Worm (Caenorhabditis elegans): Measurements from ENCODE around the gene fbxa-196.
A peak's percentile ranks its signal among the peaks of the same experiment; 100 is the strongest.

Gene fbxa-196

DNA sequence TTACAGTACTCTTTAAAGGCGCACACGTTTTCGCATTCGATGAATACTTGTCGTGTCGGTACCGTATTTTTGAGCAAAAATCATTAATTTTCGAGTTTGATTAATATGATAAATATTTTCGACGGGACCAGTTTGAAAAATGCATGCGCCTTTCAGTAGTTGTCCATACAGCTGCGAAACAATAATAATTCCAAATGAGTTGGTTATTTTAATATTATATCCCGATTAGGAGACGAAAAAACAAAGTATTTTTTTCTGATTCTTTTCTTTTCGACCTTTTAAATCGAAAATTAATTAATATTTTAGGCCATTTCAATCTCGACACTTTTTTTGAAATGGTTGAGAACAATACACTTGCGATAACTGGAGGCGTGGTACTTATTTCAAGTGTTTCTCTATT is 9.9 kb upstream of the fbxa-196 start, which contains the start of gene T05H4.4:
Gene T05H4.4, plus strand, starts transcription at position 301 of the 400 bp plus-strand sequence.
- TF ChIP-seq ztf-23 (GFP tag; IDR thresholded peaks at IDR 0.05) (no peak), T22C8.4 (GFP tag; IDR thresholded peaks at IDR 0.05) (no peak), ztf-29 (GFP tag; IDR thresholded peaks at IDR 0.05) (no peak)

DNA sequence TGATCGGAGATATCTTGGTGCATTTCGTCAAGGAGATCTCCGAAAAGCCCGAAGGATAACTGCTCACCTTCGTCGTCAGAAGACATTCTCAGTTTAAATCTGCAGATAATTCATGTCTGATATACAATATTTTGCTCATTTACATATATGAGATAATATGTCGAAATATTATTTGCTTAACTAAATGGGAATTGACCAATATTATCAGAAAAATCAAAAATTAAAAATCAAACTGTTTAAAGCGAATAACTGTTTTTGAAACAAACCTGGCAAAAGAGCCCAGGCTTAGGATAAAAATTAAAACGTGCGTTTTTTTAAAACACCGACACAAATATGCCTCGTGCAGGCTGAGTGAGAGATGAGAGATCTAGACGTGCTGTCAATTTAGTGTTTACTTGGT is 6.8 kb upstream of the fbxa-196 start, which contains the start of gene T05H4.15:
Gene T05H4.15, minus strand, starts transcription at position 101 of the 400 bp plus-strand sequence.
- TF ChIP-seq ztf-29 (GFP tag; IDR thresholded peaks at IDR 0.05): no peak
- no peak for TF ChIP-seq T22C8.4 (GFP tag; IDR thresholded peaks at IDR 0.05)
- TF ChIP-seq tab-1 (GFP tag; IDR thresholded peaks at IDR 0.05): no peak
- TF ChIP-seq klf-2 (GFP tag; conservative IDR thresholded peaks at IDR 0.05): no peak
- no peak for TF ChIP-seq ref-1 (GFP tag; conservative IDR thresholded peaks at IDR 0.05)
- no peak for TF ChIP-seq ztf-23 (GFP tag; IDR thresholded peaks at IDR 0.05)
- no peak for TF ChIP-seq med-1 (GFP tag; optimal IDR thresholded peaks at IDR 0.05; ENCODE audit: insufficient read depth)
- TF ChIP-seq cog-1 (tag; optimal IDR thresholded peaks at IDR 0.05): no peak
- TF ChIP-seq flt-1 (GFP tag; IDR thresholded peaks at IDR 0.05): no peak

DNA sequence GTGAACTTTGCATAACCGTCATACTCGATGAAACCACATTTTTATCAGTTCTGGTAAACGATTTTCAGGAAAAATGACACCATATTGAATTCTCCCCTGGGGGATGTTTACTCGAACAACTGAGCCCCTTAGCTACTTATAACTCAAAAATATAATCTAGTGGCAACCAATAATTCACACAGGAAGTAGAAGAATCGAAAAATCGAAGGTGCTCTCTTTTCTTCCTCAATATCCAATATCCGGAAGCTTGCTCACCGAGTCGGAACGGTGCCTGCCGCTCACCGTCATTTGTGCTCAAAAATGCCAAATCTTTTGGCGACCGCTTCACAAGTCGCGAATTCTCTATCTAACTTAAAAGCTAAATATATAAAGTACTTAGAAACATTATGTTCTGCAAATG is 6.4 kb upstream of the fbxa-196 start, which contains the start of gene T05H4.3:
Gene T05H4.3, plus strand, starts transcription at position 301 of the 400 bp plus-strand sequence.
- TF ChIP-seq T22C8.4 (GFP tag; IDR thresholded peaks at IDR 0.05) (no peak), cog-1 (tag; optimal IDR thresholded peaks at IDR 0.05) (no peak), ztf-23 (GFP tag; IDR thresholded peaks at IDR 0.05) (no peak), ref-1 (GFP tag; conservative IDR thresholded peaks at IDR 0.05) (no peak), tab-1 (GFP tag; IDR thresholded peaks at IDR 0.05) (no peak), klf-2 (GFP tag; conservative IDR thresholded peaks at IDR 0.05) (no peak), med-1 (GFP tag; optimal IDR thresholded peaks at IDR 0.05; ENCODE audit: insufficient read depth) (no peak), ztf-29 (GFP tag; IDR thresholded peaks at IDR 0.05) (no peak), flt-1 (GFP tag; IDR thresholded peaks at IDR 0.05) (no peak)

DNA sequence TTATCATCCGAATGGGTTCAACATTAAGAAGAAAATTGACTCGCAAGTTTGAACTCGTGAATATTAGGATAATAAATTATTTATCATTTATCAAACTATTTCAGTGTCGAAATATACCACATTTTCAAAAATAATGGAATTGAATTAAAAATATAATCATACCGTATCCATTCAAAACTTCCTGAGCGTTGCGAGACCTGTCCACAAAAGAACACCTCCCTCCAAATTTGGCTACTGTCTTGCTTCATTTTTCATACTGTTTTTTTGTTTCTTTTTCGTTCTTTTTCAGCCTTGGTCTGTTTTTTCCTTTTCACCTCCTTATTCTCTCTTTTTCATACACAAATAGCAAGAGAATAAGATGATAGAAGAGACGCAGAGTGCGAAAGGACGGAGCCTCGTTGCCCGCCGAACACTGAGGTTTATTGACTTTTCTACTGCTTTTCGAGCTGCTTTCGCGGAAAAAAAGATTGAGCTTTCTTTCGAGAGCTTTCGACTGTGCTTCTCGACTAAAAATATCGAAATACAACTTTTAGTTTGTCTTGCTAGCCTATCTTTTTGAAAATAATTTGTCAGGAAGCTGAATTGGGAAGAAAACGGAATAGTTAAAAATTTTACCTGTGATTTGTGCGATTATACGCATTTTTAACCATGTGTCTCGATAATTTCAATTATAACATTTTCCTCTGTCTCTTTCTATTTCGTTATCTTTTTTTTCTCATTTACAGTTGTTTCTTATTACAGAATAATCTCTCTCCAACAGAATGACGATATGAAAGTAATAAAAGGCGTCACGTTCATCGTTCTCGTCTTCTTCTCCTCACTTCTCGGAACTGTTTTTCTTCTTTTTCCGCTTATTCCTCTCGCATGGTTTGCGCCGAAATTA is 1.9 kb downstream of the fbxa-196 start, which contains the start of gene acl-8:
Gene acl-8, plus strand, starts transcription at position 742 of the 883 bp plus-strand sequence.
- no peak for TF ChIP-seq flt-1 (GFP tag; IDR thresholded peaks at IDR 0.05)
- TF ChIP-seq ztf-23 (GFP tag; IDR thresholded peaks at IDR 0.05): 0 out of 2 replicates have a peak, but pooled peaks have one; percentile 9

DNA sequence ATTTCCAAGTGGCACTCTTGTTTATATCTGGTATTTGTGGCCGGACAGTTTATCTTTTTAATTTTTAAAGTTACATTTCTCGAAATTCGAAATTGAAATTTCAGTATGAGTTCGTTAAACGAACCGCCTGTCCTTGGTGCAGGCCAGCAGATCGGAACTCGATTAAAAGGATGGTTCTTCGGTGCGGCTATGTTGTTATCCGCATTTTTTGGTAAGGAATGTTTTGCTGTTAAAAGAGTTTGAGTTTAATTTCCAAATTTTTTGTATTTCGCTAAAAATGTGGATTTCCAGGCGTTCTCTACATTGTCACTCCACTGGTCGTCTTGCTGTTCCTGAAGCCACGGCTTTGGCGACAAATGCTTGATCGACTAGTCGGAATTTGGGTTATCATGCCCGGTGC is 4.7 kb downstream of the fbxa-196 start, which contains the start of gene acl-9:
Gene acl-9, plus strand, starts transcription at position 105 of the 400 bp plus-strand sequence.
- TF ChIP-seq T22C8.4 (GFP tag; IDR thresholded peaks at IDR 0.05) (no peak), flt-1 (GFP tag; IDR thresholded peaks at IDR 0.05) (no peak), cog-1 (tag; optimal IDR thresholded peaks at IDR 0.05) (no peak), med-1 (GFP tag; optimal IDR thresholded peaks at IDR 0.05; ENCODE audit: insufficient read depth) (no peak), tab-1 (GFP tag; IDR thresholded peaks at IDR 0.05) (no peak), klf-2 (GFP tag; conservative IDR thresholded peaks at IDR 0.05) (no peak), ztf-29 (GFP tag; IDR thresholded peaks at IDR 0.05) (no peak), ztf-23 (GFP tag; IDR thresholded peaks at IDR 0.05) (no peak), ref-1 (GFP tag; conservative IDR thresholded peaks at IDR 0.05) (no peak)

DNA sequence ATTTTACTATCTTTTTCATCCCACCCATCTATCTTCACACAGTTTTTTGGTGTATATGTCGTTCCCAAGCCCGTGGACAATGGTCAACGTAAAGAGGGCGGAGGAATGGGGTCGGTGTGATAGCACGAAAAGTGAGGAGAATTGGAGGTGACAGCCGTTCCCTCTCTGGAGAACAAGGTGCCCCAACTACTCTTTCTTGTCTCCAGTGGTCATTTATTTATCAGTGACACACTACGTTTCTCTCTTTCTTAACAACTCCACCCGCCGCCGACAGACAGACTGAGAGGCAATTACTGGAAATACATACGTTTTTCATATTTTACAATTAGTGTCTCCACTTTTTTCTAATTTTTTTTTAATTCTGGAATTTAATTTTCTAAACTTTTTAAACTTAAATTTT is 8.4 kb downstream of the fbxa-196 start:
- no peak for TF ChIP-seq tab-1 (GFP tag; IDR thresholded peaks at IDR 0.05)
- no peak for TF ChIP-seq ztf-29 (GFP tag; IDR thresholded peaks at IDR 0.05)
- TF ChIP-seq klf-2 (GFP tag; conservative IDR thresholded peaks at IDR 0.05): no peak
- no peak for TF ChIP-seq T22C8.4 (GFP tag; IDR thresholded peaks at IDR 0.05)
- no peak for TF ChIP-seq ztf-23 (GFP tag; IDR thresholded peaks at IDR 0.05)
- no peak for TF ChIP-seq cog-1 (tag; optimal IDR thresholded peaks at IDR 0.05)
- no peak for TF ChIP-seq flt-1 (GFP tag; IDR thresholded peaks at IDR 0.05)
- TF ChIP-seq ref-1 (GFP tag; conservative IDR thresholded peaks at IDR 0.05): no peak

DNA sequence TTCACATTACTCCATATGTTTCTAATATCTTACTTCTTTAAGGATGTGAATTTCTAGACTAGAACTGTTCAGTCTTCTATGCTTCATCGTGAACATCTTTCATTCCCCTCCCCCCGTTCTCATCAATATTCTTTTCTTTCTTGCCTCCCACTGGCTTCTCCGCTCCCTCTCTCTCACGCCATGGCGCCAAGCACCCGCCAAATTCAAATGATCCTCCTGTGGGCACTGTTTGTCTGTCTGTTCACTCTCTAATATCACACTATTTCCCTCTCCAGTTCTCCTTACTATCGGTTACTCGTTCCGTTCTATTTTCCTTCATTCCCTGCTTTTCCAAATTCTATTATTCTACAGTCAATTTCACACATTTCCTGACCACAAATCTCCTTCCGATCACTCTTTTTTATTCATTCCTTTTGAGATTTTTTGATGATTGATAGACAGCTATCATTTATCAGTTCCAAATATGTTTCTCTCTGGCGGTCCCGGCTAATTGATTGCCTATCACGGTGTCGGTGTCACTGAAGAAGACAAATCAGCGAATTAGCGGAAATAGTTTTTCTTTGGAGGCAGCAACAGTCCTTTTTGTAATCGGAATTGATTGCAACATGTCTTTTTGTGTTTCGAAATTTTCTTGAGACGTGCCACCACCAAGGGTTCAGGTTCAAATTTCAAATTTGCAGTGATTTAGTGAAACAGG is 10.0 kb downstream of the fbxa-196 start:
- TF ChIP-seq flt-1 (GFP tag; IDR thresholded peaks at IDR 0.05) (no peak), T22C8.4 (GFP tag; IDR thresholded peaks at IDR 0.05) (no peak), ztf-23 (GFP tag; IDR thresholded peaks at IDR 0.05) (no peak), ztf-29 (GFP tag; IDR thresholded peaks at IDR 0.05) (no peak)

DNA sequence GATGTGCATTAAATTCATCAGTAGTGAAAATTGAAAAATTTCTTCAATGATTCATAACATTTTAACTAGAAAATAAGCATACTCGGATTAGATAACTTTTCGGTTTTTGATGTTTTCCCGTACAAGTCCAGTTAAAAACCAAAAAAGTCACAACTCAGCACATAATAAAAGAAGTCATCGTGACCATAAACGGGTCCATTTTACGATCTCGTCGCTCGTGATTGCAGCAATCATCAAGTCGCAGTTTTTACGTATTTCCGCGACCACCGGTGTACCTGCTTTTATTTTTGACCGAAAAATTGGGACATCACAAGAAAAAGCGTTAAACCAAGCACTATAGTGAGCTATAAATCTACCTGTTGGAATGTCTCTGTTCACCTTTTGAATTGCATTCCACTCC is 12.8 kb downstream of the fbxa-196 start:
- no peak for TF ChIP-seq cog-1 (tag; optimal IDR thresholded peaks at IDR 0.05)
- TF ChIP-seq ztf-23 (GFP tag; IDR thresholded peaks at IDR 0.05): no peak
- TF ChIP-seq tab-1 (GFP tag; IDR thresholded peaks at IDR 0.05): no peak
- TF ChIP-seq ref-1 (GFP tag; conservative IDR thresholded peaks at IDR 0.05): no peak
- TF ChIP-seq ztf-29 (GFP tag; IDR thresholded peaks at IDR 0.05): no peak
- no peak for TF ChIP-seq flt-1 (GFP tag; IDR thresholded peaks at IDR 0.05)
- no peak for TF ChIP-seq med-1 (GFP tag; optimal IDR thresholded peaks at IDR 0.05; ENCODE audit: insufficient read depth)
- TF ChIP-seq T22C8.4 (GFP tag; IDR thresholded peaks at IDR 0.05): no peak
- no peak for TF ChIP-seq klf-2 (GFP tag; conservative IDR thresholded peaks at IDR 0.05)

DNA sequence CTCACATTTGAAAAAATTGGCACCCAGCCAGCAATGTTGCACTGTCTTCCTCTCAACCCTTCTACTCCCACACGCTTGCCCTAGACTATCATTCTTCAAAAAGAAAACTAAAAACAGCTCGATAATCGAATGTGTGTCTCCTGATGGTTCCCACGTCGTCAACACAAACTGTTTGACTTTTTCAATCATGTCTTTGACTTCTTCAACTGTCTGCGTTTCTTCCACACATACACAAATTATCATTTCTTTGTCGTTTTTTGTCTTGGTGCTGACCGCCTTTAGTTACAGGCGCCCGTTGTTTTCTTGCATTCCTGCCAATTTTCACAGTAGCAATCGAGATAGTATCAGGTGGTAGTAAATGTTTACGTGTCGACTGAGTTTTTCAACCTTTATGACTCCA is 14.2 kb downstream of the fbxa-196 start:
- TF ChIP-seq klf-2 (GFP tag; conservative IDR thresholded peaks at IDR 0.05) (no peak), flt-1 (GFP tag; IDR thresholded peaks at IDR 0.05) (no peak)

DNA sequence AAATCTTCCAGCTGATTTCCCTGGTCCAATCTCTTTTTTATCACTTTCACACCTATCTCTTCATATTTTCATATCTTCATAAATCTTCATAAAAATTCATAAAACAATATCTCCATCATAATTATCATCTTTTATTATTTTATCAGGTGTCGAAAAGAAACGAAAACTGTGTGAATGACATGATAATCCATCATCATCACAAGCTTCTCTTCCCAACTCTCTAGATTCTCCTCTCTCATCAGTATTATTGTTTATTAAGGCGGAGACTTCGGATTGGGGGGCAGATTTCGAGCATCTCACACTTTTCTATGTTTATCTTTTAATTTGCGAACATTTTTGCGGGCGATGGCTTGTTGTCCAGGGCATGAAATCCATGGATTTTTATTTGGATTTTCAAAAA is 15.8 kb downstream of the fbxa-196 start:
- TF ChIP-seq T22C8.4 (GFP tag; IDR thresholded peaks at IDR 0.05) (no peak), ref-1 (GFP tag; conservative IDR thresholded peaks at IDR 0.05) (no peak), ztf-23 (GFP tag; IDR thresholded peaks at IDR 0.05) (no peak), ztf-29 (GFP tag; IDR thresholded peaks at IDR 0.05) (no peak), flt-1 (GFP tag; IDR thresholded peaks at IDR 0.05) (no peak), cog-1 (tag; optimal IDR thresholded peaks at IDR 0.05) (no peak), med-1 (GFP tag; optimal IDR thresholded peaks at IDR 0.05; ENCODE audit: insufficient read depth) (no peak), klf-2 (GFP tag; conservative IDR thresholded peaks at IDR 0.05) (no peak), tab-1 (GFP tag; IDR thresholded peaks at IDR 0.05) (no peak)
